Fruit fly (Drosophila melanogaster): ENCODE data around the gene CG15011.

dm6 chr3L:4236097-4236572 lies 22.8 kb downstream of the CG15011 start, which contains the start of gene ImpL2:
- no peak for TF ChIP-seq CG8319 (GFP tag; optimal IDR thresholded peaks at IDR 0.05)
- no peak for TF ChIP-seq CG6792 (GFP tag; optimal IDR thresholded peaks at IDR 0.05)
- no peak for TF ChIP-seq eg (GFP tag; IDR thresholded peaks at IDR 0.05)
- TF ChIP-seq Eip75B (GFP tag; optimal IDR thresholded peaks at IDR 0.05): no peak
- TF ChIP-seq Gug (GFP tag; IDR thresholded peaks at IDR 0.05): no peak
- no peak for TF ChIP-seq vri (GFP tag; optimal IDR thresholded peaks at IDR 0.05)
